Fruit fly (Drosophila melanogaster): ENCODE data around the gene fwe.
A peak's percentile ranks its signal among the peaks of the same experiment; 100 is the strongest.

Gene fwe

dm6 chr3L:15808667-15809066, 7.5 kb downstream of the fwe start:
- no peak for TF ChIP-seq CG6163 (GFP tag; IDR thresholded peaks at IDR 0.05)
- no peak for TF ChIP-seq spab (GFP tag; optimal IDR thresholded peaks at IDR 0.05)
- TF ChIP-seq Eip78C (GFP tag), result peak; percentile 5

DNA sequence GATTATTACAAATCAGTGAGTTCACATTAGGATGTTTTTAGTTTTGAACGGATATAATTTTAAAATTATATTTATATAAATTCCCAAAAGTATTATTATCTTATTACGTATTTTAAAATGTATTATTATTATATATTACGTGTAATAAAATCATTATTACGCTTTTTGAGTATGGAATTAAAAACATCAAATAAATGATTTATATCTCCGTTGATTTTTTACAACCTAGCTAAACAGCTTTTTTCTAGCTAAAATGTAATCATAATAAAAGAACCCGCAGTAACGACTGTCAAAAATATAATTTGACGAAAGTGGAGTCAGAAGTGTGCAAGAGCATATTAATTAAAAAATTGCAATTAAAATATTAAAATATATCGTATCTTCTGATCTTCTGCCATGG, 8.2 kb downstream of the fwe start, which contains the start of gene CG6244:
Gene CG6244, plus strand, starts transcription at position 301 of the 400 bp plus-strand sequence.
- TF ChIP-seq acj6 (GFP tag; optimal IDR thresholded peaks at IDR 0.05), result no peak

DNA sequence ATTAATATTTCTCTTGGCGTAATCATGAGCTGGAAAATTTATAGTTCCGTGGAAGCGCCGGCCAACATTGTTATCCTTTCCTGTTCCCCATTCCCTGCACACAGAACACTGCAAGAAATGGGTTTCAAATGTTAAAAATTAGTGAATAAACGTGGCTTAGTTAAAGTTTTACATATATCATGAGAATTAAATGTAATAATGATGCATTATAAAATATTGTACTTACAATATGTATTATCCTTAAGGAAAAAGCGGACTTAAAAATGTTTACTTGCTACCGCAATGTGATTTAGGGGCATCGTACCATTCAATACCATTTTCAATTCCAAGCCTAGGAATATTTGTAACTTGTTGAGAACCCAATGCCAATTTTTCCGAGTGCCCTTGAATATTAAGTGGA, 13.6 kb downstream of the fwe start:
- TF ChIP-seq CG4318 (GFP tag; optimal IDR thresholded peaks at IDR 0.05), result no peak
- no peak for TF ChIP-seq CG8632 (GFP tag; optimal IDR thresholded peaks at IDR 0.05)

dm6 chr3L:15802117-15802516, 14.1 kb downstream of the fwe start:
- no peak for TF ChIP-seq Hr39 (GFP tag; optimal IDR thresholded peaks at IDR 0.05)
- TF ChIP-seq svp (GFP tag), result no peak
- TF ChIP-seq Lpt (GFP tag; optimal IDR thresholded peaks at IDR 0.05), result no peak
- TF ChIP-seq CG10631 (GFP tag; optimal IDR thresholded peaks at IDR 0.05), result no peak
- TF ChIP-seq Eip78C (GFP tag), result no peak

DNA sequence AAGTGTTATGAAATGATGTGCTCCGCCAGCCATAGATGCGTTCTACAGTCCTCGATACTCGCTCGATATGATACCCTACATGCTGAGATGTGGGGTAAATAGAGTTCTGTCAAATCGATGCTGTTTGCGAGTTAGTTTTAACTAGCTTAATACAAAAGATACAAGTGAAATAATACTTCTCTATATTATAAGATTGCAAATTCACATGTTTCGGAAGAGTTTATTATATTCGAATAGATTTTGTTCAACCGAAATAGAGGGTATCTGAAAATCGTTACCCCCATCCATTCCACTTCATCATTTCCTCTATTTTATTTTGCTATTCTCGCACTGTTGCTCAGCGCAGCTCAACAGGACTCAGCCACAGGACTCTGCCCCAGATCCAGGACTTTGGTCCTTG, 21.9 kb downstream of the fwe start:
- TF ChIP-seq Sox15 (GFP tag; optimal IDR thresholded peaks at IDR 0.05), result no peak
- TF ChIP-seq CG16779 (tag; optimal IDR thresholded peaks at IDR 0.05), result no peak

DNA sequence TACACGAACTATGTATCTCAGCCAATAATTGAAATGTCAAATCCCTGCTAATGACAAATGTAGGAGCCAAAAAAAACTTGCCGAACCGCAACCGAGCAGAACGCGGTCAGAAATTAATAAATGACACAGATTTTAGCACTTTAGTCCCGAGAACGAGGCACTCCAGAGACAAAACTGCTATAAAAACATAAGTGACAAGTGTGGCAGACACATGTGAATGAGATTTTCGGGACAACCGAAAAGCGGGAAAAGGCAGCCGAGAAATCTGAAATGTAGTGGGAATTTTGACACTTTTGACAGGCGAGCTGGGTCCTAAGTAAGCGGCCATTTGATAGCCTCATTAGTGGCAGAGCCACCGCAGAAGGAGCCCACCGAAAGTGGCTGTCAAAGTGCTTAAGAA, 25.1 kb downstream of the fwe start:
- TF ChIP-seq Blimp-1 (GFP tag; optimal IDR thresholded peaks at IDR 0.05), result no peak
- TF ChIP-seq CG8319 (GFP tag; optimal IDR thresholded peaks at IDR 0.05), result no peak
- no peak for TF ChIP-seq fd59A (GFP tag; optimal IDR thresholded peaks at IDR 0.05)

DNA sequence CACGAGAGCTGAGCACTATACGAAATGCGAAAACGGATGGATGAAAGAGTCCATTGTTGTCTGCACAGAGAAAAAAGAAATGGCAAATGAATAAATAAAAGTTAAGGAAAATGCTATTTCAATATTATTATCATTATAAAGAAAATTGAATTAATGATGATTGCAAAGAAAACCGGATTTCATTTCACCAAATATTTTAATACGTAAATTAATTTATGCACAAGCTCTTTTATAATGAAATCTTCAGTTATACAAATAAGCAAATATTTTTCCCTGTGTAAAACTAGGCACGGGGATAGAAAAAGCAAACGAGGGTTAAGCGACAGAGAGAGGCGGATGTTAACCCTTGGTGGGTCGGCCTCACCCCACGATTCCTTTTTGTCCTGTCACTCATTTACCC, 28.8 kb downstream of the fwe start:
- TF ChIP-seq Ets96B (tag; optimal IDR thresholded peaks at IDR 0.05) (peak; percentile 7), achi (GFP tag; optimal IDR thresholded peaks at IDR 0.05) (peak; percentile 26), Eip78C (GFP tag) (peak; percentile 75), CG10631 (GFP tag; optimal IDR thresholded peaks at IDR 0.05) (peak; percentile 27), Lpt (GFP tag; optimal IDR thresholded peaks at IDR 0.05) (no peak)

- TF ChIP-seq CG6808 (GFP tag; optimal IDR thresholded peaks at IDR 0.05) (peak; percentile 8), CG6854 (GFP tag; optimal IDR thresholded peaks at IDR 0.05) (no peak)
Measured at dm6 chr3L:15785368-15785767, 30.8 kb downstream of the fwe start.

dm6 chr3L:15778951-15779350, 37.3 kb downstream of the fwe start:
- TF ChIP-seq Met (GFP tag; optimal IDR thresholded peaks at IDR 0.05) (no peak), Ets96B (tag; optimal IDR thresholded peaks at IDR 0.05) (no peak), Eip78C (GFP tag) (peak; percentile 43), dac (GFP tag; optimal IDR thresholded peaks at IDR 0.05) (no peak), CG7368 (GFP tag; optimal IDR thresholded peaks at IDR 0.05) (no peak), Ets21C (GFP tag; optimal IDR thresholded peaks at IDR 0.05) (no peak), vri (GFP tag; optimal IDR thresholded peaks at IDR 0.05) (no peak)

DNA sequence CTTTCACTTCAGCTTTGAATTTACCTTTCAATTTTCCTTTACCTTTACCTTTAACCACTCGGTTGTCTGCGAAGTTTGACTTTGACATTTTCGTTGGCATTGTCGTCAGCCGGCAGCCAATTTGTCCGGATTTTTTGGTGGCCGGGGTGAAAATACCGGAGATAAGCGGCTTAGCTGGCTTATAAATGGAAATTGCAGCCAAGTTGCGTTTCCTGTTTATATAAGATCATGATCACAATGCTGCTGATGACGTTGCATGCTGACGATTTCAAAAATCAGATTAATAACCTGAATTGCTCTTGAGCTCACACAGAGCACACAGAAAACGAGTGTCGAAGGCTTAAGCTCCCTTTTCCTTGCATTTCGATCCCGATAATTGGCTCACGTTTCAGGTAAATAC, 38.4 kb downstream of the fwe start:
- TF ChIP-seq CG1621 (tag; optimal IDR thresholded peaks at IDR 0.05), result no peak
- no peak for TF ChIP-seq spab (GFP tag; optimal IDR thresholded peaks at IDR 0.05)
- TF ChIP-seq fd85E (GFP tag; optimal IDR thresholded peaks at IDR 0.05), result no peak
- no peak for TF ChIP-seq CG16779 (tag; optimal IDR thresholded peaks at IDR 0.05)

Measured in whole organism, prepupa.